Worm (Caenorhabditis elegans) whole organism, young adult: ENCODE measurements around the gene iars-1.
A peak's percentile ranks its signal among the peaks of the same experiment; 100 is the strongest.

Source experiments
- B0019.2 ChIP-seq: fragments of 200-800 bp; sonication (Bioruptor generic); conservative IDR thresholded peaks from 2 replicates; pipeline ENCODE4 v1.3.6; 2022; ENCODE audit warnings: missing genetic modification reagents, missing genetic modification characterization, missing compliant biosample characterization
- B0261.1 ChIP-seq: sonication (generic microtip); optimal IDR thresholded peaks from 2 replicates; lab custom pipeline; 2016; ENCODE audit warnings: mild to moderate bottlenecking, missing genetic modification characterization, moderate library complexity, missing compliant biosample characterization
- B0336.3 ChIP-seq: fragments of 200-800 bp; sonication (Bioruptor generic); IDR thresholded peaks from 2 replicates; pipeline ENCODE4 v1.3.6; 2022; ENCODE audit warnings: missing genetic modification characterization, missing compliant biosample characterization
- C17E4.6 ChIP-seq: fragments of 200-800 bp; sonication (Bioruptor generic); IDR thresholded peaks from 2 replicates; pipeline ENCODE4 v1.3.6; 2022; ENCODE audit warnings: missing genetic modification reagents, missing genetic modification characterization, missing compliant biosample characterization
- D2030.7 ChIP-seq: fragments of 200-800 bp; sonication (Bioruptor generic); IDR thresholded peaks from 2 replicates; pipeline ENCODE4 v1.3.6; 2022; ENCODE audit warnings: missing genetic modification reagents, missing genetic modification characterization, missing compliant biosample characterization
- F33H1.4 ChIP-seq: fragments of 200-800 bp; sonication (Bioruptor generic); IDR thresholded peaks from 2 replicates; pipeline ENCODE4 v1.3.6; 2022; ENCODE audit warnings: missing genetic modification reagents, missing genetic modification characterization, missing compliant biosample characterization
- F37B4.10 ChIP-seq: fragments of 200-800 bp; sonication (Bioruptor generic); IDR thresholded peaks from 2 replicates; pipeline ENCODE4 v1.3.6; 2022; ENCODE audit warnings: missing genetic modification characterization, missing compliant biosample characterization
- F39B2.1 ChIP-seq: fragments of 200-800 bp; sonication (Bioruptor generic); IDR thresholded peaks from 2 replicates; pipeline ENCODE4 v1.3.6; 2022; ENCODE audit warnings: missing genetic modification reagents, missing genetic modification characterization, missing compliant biosample characterization
- F49E8.2 ChIP-seq: sonication (generic microtip); optimal IDR thresholded peaks from 3 replicates; lab custom pipeline; 2017; ENCODE audit warnings: missing genetic modification characterization, mild to moderate bottlenecking, missing compliant biosample characterization, antibody characterized with exemption, moderate library complexity; ENCODE audit not compliant: insufficient read depth
- F55B11.4 ChIP-seq: sonication (generic microtip); optimal IDR thresholded peaks from 2 replicates; lab custom pipeline; 2016; ENCODE audit warnings: missing compliant biosample characterization, missing genetic modification characterization, borderline replicate concordance; ENCODE audit not compliant: insufficient read depth
- Y53F4B.3 ChIP-seq: fragments of 200-800 bp; sonication (Bioruptor generic); IDR thresholded peaks from 2 replicates; pipeline ENCODE4 v1.3.6; 2022; ENCODE audit warnings: missing genetic modification reagents, missing genetic modification characterization, missing compliant biosample characterization
- Y53G8AR.9 ChIP-seq: fragments of 200-800 bp; sonication (Bioruptor generic); conservative IDR thresholded peaks from 2 replicates; pipeline ENCODE4 v1.3.6; 2022; ENCODE audit warnings: missing genetic modification reagents, missing genetic modification characterization, missing compliant biosample characterization
- Y67H2A.10 ChIP-seq: fragments of 200-800 bp; sonication (Bioruptor generic); conservative IDR thresholded peaks from 2 replicates; pipeline ENCODE4 v1.3.6; 2022; ENCODE audit warnings: missing genetic modification reagents, missing genetic modification characterization, missing compliant biosample characterization
- Y79H2A.3 ChIP-seq: fragments of 200-800 bp; sonication (Bioruptor generic); conservative IDR thresholded peaks from 2 replicates; pipeline ENCODE4 v1.3.6; 2022; ENCODE audit warnings: missing genetic modification reagents, missing genetic modification characterization, missing compliant biosample characterization
- akir-1 ChIP-seq: fragments of 200-800 bp; sonication (Bioruptor generic); optimal IDR thresholded peaks from 2 replicates; lab custom pipeline; 2018; ENCODE audit warnings: mild to moderate bottlenecking, missing genetic modification characterization, moderate library complexity, missing compliant biosample characterization
- aptf-2 ChIP-seq: fragments of 200-800 bp; sonication (Bioruptor generic); conservative IDR thresholded peaks from 2 replicates; pipeline ENCODE4 v1.3.6; 2022; ENCODE audit warnings: missing genetic modification reagents, missing genetic modification characterization, missing compliant biosample characterization
- atf-7 ChIP-seq: sonication (generic microtip); optimal IDR thresholded peaks from 2 replicates; lab custom pipeline; 2017; ENCODE audit warnings: mild to moderate bottlenecking, missing genetic modification characterization, missing compliant biosample characterization
- attf-3 ChIP-seq: fragments of 200-800 bp; sonication (Bioruptor generic); conservative IDR thresholded peaks from 2 replicates; pipeline ENCODE4 v1.3.6; 2022; ENCODE audit warnings: missing genetic modification reagents, missing genetic modification characterization, missing compliant biosample characterization
- cebp-1 ChIP-seq, 2 experiments: fragments of 200-800 bp in 1 of 2; sonication (Bioruptor generic) in 1 of 2; sonication (generic microtip) in 1 of 2; IDR thresholded peaks in 1 of 2; optimal IDR thresholded peaks in 1 of 2; 2 replicates each; pipeline versions ENCODE4 v1.3.6 to Lab custom; 2017 to 2022; ENCODE audit warnings: missing compliant biosample characterization in 2 of 2, missing genetic modification characterization in 2 of 2, mild to moderate bottlenecking in 1 of 2, missing genetic modification reagents in 1 of 2, moderate library complexity in 1 of 2
- cebp-2 ChIP-seq: fragments of 200-800 bp; sonication (Bioruptor generic); IDR thresholded peaks from 2 replicates; pipeline ENCODE4 v1.3.6; 2022; ENCODE audit warnings: missing genetic modification characterization, missing compliant biosample characterization
- ceh-27 ChIP-seq: fragments of 200-800 bp; sonication (Bioruptor generic); optimal IDR thresholded peaks from 2 replicates; lab custom pipeline; 2018; ENCODE audit warnings: mild to moderate bottlenecking, missing genetic modification characterization, moderate library complexity, missing compliant biosample characterization
- ceh-40 ChIP-seq: fragments of 200-800 bp; sonication (Bioruptor generic); IDR thresholded peaks from 2 replicates; pipeline ENCODE4 v1.3.6; 2022; ENCODE audit warnings: missing genetic modification characterization, missing compliant biosample characterization
- chd-7 ChIP-seq: sonication (generic microtip); optimal IDR thresholded peaks from 2 replicates; lab custom pipeline; 2016; ENCODE audit warnings: mild to moderate bottlenecking, missing genetic modification characterization, moderate library complexity, missing compliant biosample characterization
- egl-18 ChIP-seq: fragments of 200-800 bp; sonication (Bioruptor generic); IDR thresholded peaks from 2 replicates; pipeline ENCODE4 v1.3.6; 2022; ENCODE audit warnings: missing genetic modification reagents, missing genetic modification characterization, missing compliant biosample characterization
- ekl-4 ChIP-seq: fragments of 200-800 bp; sonication (Bioruptor generic); IDR thresholded peaks from 2 replicates; pipeline ENCODE4 v1.3.6; 2022; ENCODE audit warnings: missing genetic modification reagents, missing genetic modification characterization, missing compliant biosample characterization
- ets-4 ChIP-seq: fragments of 200-800 bp; sonication (Bioruptor generic); optimal IDR thresholded peaks from 2 replicates; lab custom pipeline; 2018; ENCODE audit warnings: mild to moderate bottlenecking, missing genetic modification characterization, missing compliant biosample characterization
- him-1 ChIP-seq: sonication (generic microtip); optimal IDR thresholded peaks from 2 replicates; lab custom pipeline; 2016; ENCODE audit warnings: missing genotype, missing genetic modification reagents, missing genetic modification characterization, missing compliant biosample characterization
- lag-1 ChIP-seq: fragments of 200-800 bp; sonication (Bioruptor generic); IDR thresholded peaks from 2 replicates; pipeline ENCODE4 v1.3.6; 2022; ENCODE audit warnings: missing genetic modification reagents, missing genetic modification characterization, missing compliant biosample characterization
- lin-35 ChIP-seq, 3 experiments: fragments of 150-350 bp in 2 of 3; sonication (generic microtip) in 1 of 3; optimal IDR thresholded peaks; 2 replicates each; lab custom pipeline; 2014 to 2018; ENCODE audit warnings: missing biosample characterization in 3 of 3, missing genetic modification characterization in 3 of 3, missing genetic modification reagents in 3 of 3
- madf-6 ChIP-seq: fragments of 200-800 bp; sonication (Bioruptor generic); IDR thresholded peaks from 2 replicates; pipeline ENCODE4 v1.3.6; 2022; ENCODE audit warnings: missing genetic modification reagents, missing genetic modification characterization, missing compliant biosample characterization
- mel-28 ChIP-seq: sonication (generic microtip); optimal IDR thresholded peaks from 2 replicates; lab custom pipeline; 2016; ENCODE audit warnings: borderline replicate concordance, mild to moderate bottlenecking, missing genetic modification characterization, missing compliant biosample characterization
- nfya-1 ChIP-seq: sonication (generic microtip); optimal IDR thresholded peaks from 2 replicates; lab custom pipeline; 2017; ENCODE audit warnings: antibody characterized with exemption, missing compliant biosample characterization, missing genetic modification characterization, borderline replicate concordance; ENCODE audit not compliant: insufficient read depth
- nfya-2 ChIP-seq: fragments of 200-800 bp; sonication (Bioruptor generic); IDR thresholded peaks from 2 replicates; pipeline ENCODE4 v1.3.6; 2022; ENCODE audit warnings: missing genetic modification reagents, missing genetic modification characterization, missing compliant biosample characterization
- rec-8 ChIP-seq, 2 experiments: sonication (generic microtip); optimal IDR thresholded peaks; 2 replicates each; lab custom pipeline; 2016; ENCODE audit warnings: mild to moderate bottlenecking in 2 of 2, missing genetic modification characterization in 2 of 2, missing genetic modification reagents in 2 of 2, missing genotype in 2 of 2, missing biosample characterization in 1 of 2, missing compliant biosample characterization in 1 of 2, moderate library complexity in 1 of 2
- sdz-38 ChIP-seq: sonication (generic microtip); optimal IDR thresholded peaks from 2 replicates; lab custom pipeline; 2016; ENCODE audit warnings: missing genotype, missing genetic modification characterization, missing compliant biosample characterization
- snpc-4 ChIP-seq, 5 experiments: fragments of 150-350 bp in 1 of 5; sonication (generic microtip) in 4 of 5; optimal IDR thresholded peaks; 2 replicates each; lab custom pipeline; 2014 to 2018; ENCODE audit warnings: missing genetic modification characterization in 5 of 5, missing biosample characterization in 3 of 5, antibody characterized with exemption in 2 of 5, mild to moderate bottlenecking in 2 of 5, missing compliant biosample characterization in 2 of 5, missing genotype in 2 of 5, moderate library complexity in 2 of 5, missing genetic modification reagents in 1 of 5
- somi-1 ChIP-seq: fragments of 200-800 bp; sonication (Bioruptor generic); optimal IDR thresholded peaks from 2 replicates; lab custom pipeline; 2018; ENCODE audit warnings: mild to moderate bottlenecking, missing genetic modification characterization, missing compliant biosample characterization
- sptf-2 ChIP-seq: fragments of 200-800 bp; sonication (Bioruptor generic); optimal IDR thresholded peaks from 2 replicates; lab custom pipeline; 2018; ENCODE audit warnings: mild to moderate bottlenecking, missing genetic modification characterization, missing compliant biosample characterization
- tbx-9 ChIP-seq: sonication (generic microtip); optimal IDR thresholded peaks from 2 replicates; lab custom pipeline; 2016; ENCODE audit warnings: borderline replicate concordance, missing genetic modification characterization, inconsistent platforms, missing compliant biosample characterization
- tlf-1 ChIP-seq: fragments of 200-800 bp; sonication (Bioruptor generic); optimal IDR thresholded peaks from 2 replicates; lab custom pipeline; 2018; ENCODE audit warnings: mild to moderate bottlenecking, missing genetic modification characterization, missing compliant biosample characterization
- unc-62 ChIP-seq: fragments of 150-350 bp; optimal IDR thresholded peaks from 2 replicates; lab custom pipeline; 2014; ENCODE audit warnings: missing biosample characterization, missing genetic modification reagents, missing genetic modification characterization
- ztf-18 ChIP-seq: sonication (generic microtip); optimal IDR thresholded peaks from 2 replicates; lab custom pipeline; 2016; ENCODE audit warnings: missing genotype, mild to moderate bottlenecking, missing genetic modification characterization, missing compliant biosample characterization
- ztf-25 ChIP-seq: fragments of 200-800 bp; sonication (Bioruptor generic); IDR thresholded peaks from 2 replicates; pipeline ENCODE4 v1.3.6; 2022; ENCODE audit warnings: missing genetic modification reagents, missing genetic modification characterization, missing compliant biosample characterization
- ztf-26 ChIP-seq: sonication (generic microtip); optimal IDR thresholded peaks from 2 replicates; lab custom pipeline; 2017; ENCODE audit warnings: missing genetic modification characterization, missing compliant biosample characterization
- ztf-28 ChIP-seq: fragments of 200-800 bp; sonication (Bioruptor generic); IDR thresholded peaks from 2 replicates; pipeline ENCODE4 v1.3.6; 2022; ENCODE audit warnings: missing genetic modification reagents, missing genetic modification characterization, missing compliant biosample characterization
- ztf-6 ChIP-seq: fragments of 200-800 bp; sonication (Bioruptor generic); IDR thresholded peaks from 2 replicates; pipeline ENCODE4 v1.3.6; 2022; ENCODE audit warnings: missing genetic modification reagents, missing genetic modification characterization, missing compliant biosample characterization

The iars-1 gene

DNA sequence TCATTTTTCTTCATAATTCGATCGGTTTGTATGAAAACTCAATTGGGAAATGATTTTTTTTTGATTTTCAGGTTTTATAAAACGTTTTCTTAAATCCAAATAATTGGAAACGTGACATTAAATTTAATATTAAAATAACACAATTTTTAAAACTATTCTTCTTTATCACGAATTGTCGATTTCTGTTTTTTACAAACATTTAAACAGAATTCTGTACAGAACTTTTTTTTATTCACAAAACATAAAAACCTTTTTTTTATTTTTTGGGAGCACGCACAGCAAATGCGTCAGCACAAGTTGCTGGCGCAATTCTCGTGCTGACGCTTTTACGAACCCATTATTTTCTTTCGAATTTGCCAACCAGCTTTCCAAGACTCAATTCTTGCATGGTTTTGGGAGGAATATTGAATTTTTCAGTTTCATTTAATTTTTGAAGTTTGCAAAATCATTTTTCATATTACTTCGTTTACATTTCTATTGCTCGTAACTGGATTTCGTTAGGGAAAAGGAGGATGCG is 5.4 kb downstream of the iars-1 start, which contains the start of gene mpz-5 (continued):
- TF ChIP-seq lag-1 (no peak), akir-1 (GFP tag; lab: Kevin White, UChicago) (no peak), ceh-27 (GFP tag; lab: Kevin White, UChicago) (no peak), ceh-40 (GFP tag; lab: Robert Waterston, UW) (no peak), tbx-9 (no peak), Y53F4B.3 (GFP tag; lab: Robert Waterston, UW) (no peak), B0336.3 (GFP tag; lab: Robert Waterston, UW) (peak; percentile 46; the same call in 1 of the 2 replicates), nfya-1 (no peak), ztf-28 (no peak), F55B11.4 (tag; lab: Kevin White, UChicago) (no peak), sdz-38 (tag; lab: Kevin White, UChicago) (no peak), ztf-25 (GFP tag; lab: Robert Waterston, UW) (no peak), rec-8 (tag; optimal IDR thresholded peaks at IDR 0.05; lab: Kevin White, UChicago) (no peak), F49E8.2 (tag; lab: Kevin White, UChicago) (peak; percentile 12), Y67H2A.10 (GFP tag; lab: Robert Waterston, UW) (no peak), ztf-6 (GFP tag; lab: Robert Waterston, UW) (no peak), somi-1 (GFP tag; lab: Kevin White, UChicago) (no peak), nfya-2 (GFP tag; lab: Robert Waterston, UW) (no peak), cebp-2 (GFP tag; lab: Robert Waterston, UW) (no peak), snpc-4 (GFP tag; optimal IDR thresholded peaks at IDR 0.05; lab: Kevin White, UChicago) (peak; percentile 38), snpc-4 (tag; optimal IDR thresholded peaks at IDR 0.05; lab: Kevin White, UChicago) (peak in 3 of 4 experiments; percentile 40 to 58 (median 55)), madf-6 (GFP tag; lab: Robert Waterston, UW) (peak; percentile 54; the same call in 1 of the 2 replicates), chd-7 (no peak), ztf-26 (no peak), Y79H2A.3 (no peak), cebp-1 (GFP tag; IDR thresholded peaks at IDR 0.05; lab: Robert Waterston, UW) (no peak), cebp-1 (tag; optimal IDR thresholded peaks at IDR 0.05; lab: Kevin White, UChicago) (peak; percentile 69), ekl-4 (no peak), aptf-2 (GFP tag; lab: Robert Waterston, UW) (no peak), attf-3 (GFP tag; lab: Robert Waterston, UW) (no peak), C17E4.6 (GFP tag; lab: Robert Waterston, UW) (no peak), tlf-1 (peak; percentile 6), unc-62 (GFP tag; lab: Kevin White, UChicago) (no peak), Y53G8AR.9 (GFP tag; lab: Robert Waterston, UW) (peak; percentile 35; the same call in 1 of the 2 replicates), sptf-2 (GFP tag; lab: Kevin White, UChicago) (no peak), atf-7 (tag; lab: Kevin White, UChicago) (no peak), mel-28 (tag; lab: Kevin White, UChicago) (no peak), F37B4.10 (GFP tag; lab: Robert Waterston, UW) (no peak), B0261.1 (tag; lab: Kevin White, UChicago) (no peak), ets-4 (GFP tag; lab: Kevin White, UChicago) (no peak), him-1 (tag; lab: Kevin White, UChicago) (no peak), egl-18 (GFP tag; lab: Robert Waterston, UW) (no peak), F33H1.4 (peak; percentile 72), F39B2.1 (no peak), B0019.2 (GFP tag; lab: Robert Waterston, UW) (no peak), ztf-18 (tag; lab: Kevin White, UChicago) (peak; percentile 96), D2030.7 (GFP tag; lab: Robert Waterston, UW) (0 out of 2 replicates have a peak, but pooled peaks have one; percentile 22), lin-35 (GFP tag; optimal IDR thresholded peaks at IDR 0.05; lab: Kevin White, UChicago) (peak in 1 of 3 experiments; percentile 64)
